Worm (Caenorhabditis elegans) whole organism, L1 larva: Measurements from ENCODE around the gene M03C11.3.

Experiments used
- C04F5.9 ChIP-seq: sonication (generic microtip); optimal IDR thresholded peaks from 2 replicates; lab custom pipeline; 2016; ENCODE audit warnings: missing genetic modification characterization, missing compliant biosample characterization
- C16A3.4 ChIP-seq: fragments of 150-350 bp; optimal IDR thresholded peaks from 2 replicates; lab custom pipeline; 2014; ENCODE audit warnings: missing biosample characterization, missing genetic modification characterization
- C34B4.2 ChIP-seq: sonication (generic microtip); optimal IDR thresholded peaks from 2 replicates; lab custom pipeline; 2017; ENCODE audit warnings: mild to moderate bottlenecking, missing genetic modification characterization, missing compliant biosample characterization
- F16B12.6 ChIP-seq: fragments of 150-350 bp; optimal IDR thresholded peaks from 2 replicates; lab custom pipeline; 2014; ENCODE audit warnings: missing biosample characterization, missing genetic modification characterization
- Y116A8C.19 ChIP-seq: sonication (generic microtip); optimal IDR thresholded peaks from 2 replicates; lab custom pipeline; 2016; ENCODE audit warnings: missing compliant biosample characterization, missing genetic modification characterization, borderline replicate concordance
- ama-1 ChIP-seq: fragments of 150-350 bp; optimal IDR thresholded peaks from 2 replicates; lab custom pipeline; 2014
- ceh-8 ChIP-seq: fragments of 200-800 bp; sonication (Bioruptor generic); optimal IDR thresholded peaks from 2 replicates; lab custom pipeline; 2018; ENCODE audit warnings: mild to moderate bottlenecking, missing genetic modification characterization, moderate library complexity, missing compliant biosample characterization
- ceh-82 ChIP-seq, 3 experiments: fragments of 150-350 bp in 1 of 3; sonication (generic microtip) in 2 of 3; optimal IDR thresholded peaks; 2 replicates each; lab custom pipeline; 2014 to 2017; ENCODE audit warnings: missing biosample characterization in 3 of 3, missing genetic modification characterization in 3 of 3
- ceh-88 ChIP-seq: fragments of 200-800 bp; sonication (Bioruptor generic); IDR thresholded peaks from 2 replicates; pipeline ENCODE4 v1.3.6; 2022; ENCODE audit warnings: missing genetic modification characterization, missing compliant biosample characterization
- ces-1 ChIP-seq: fragments of 150-350 bp; optimal IDR thresholded peaks from 2 replicates; lab custom pipeline; 2014; ENCODE audit warnings: missing biosample characterization, missing genetic modification reagents, missing genetic modification characterization
- dpl-1 ChIP-seq, 3 experiments: fragments of 150-350 bp in 2 of 3; sonication (generic microtip) in 1 of 3; optimal IDR thresholded peaks; 2 replicates each; lab custom pipeline; 2014 to 2017; ENCODE audit warnings: missing biosample characterization in 3 of 3, missing genetic modification characterization in 3 of 3, missing genetic modification reagents in 3 of 3
- dsc-1 ChIP-seq: sonication (generic microtip); optimal IDR thresholded peaks from 2 replicates; lab custom pipeline; 2016; ENCODE audit warnings: mild to moderate bottlenecking, missing genetic modification characterization, missing compliant biosample characterization
- efl-1 ChIP-seq, 4 experiments: fragments of 150-350 bp; optimal IDR thresholded peaks in 3 of 4; peaks in 1 of 4; 1 replicate in 1 of 4; 2 replicates in 3 of 4; lab custom pipeline; 2014; ENCODE audit warnings: missing biosample characterization in 2 of 4, missing genetic modification characterization in 2 of 4, missing genetic modification reagents in 2 of 4
- efl-3 ChIP-seq: fragments of 200-800 bp; sonication (Bioruptor generic); optimal IDR thresholded peaks from 2 replicates; lab custom pipeline; 2018; ENCODE audit warnings: mild to moderate bottlenecking, missing genetic modification characterization, missing compliant biosample characterization
- egl-27 ChIP-seq, 2 experiments: fragments of 150-350 bp in 1 of 2; sonication (generic microtip); optimal IDR thresholded peaks; 3 replicates each; lab custom pipeline; 2017 to 2018; ENCODE audit warnings: missing biosample characterization in 2 of 2, missing genetic modification characterization in 2 of 2, missing genetic modification reagents in 2 of 2
- elt-3 ChIP-seq, 6 experiments: fragments of 150-350 bp in 1 of 6; sonication (generic microtip); optimal IDR thresholded peaks; 2 replicates each; lab custom pipeline; 2017 to 2018; ENCODE audit warnings: missing biosample characterization in 6 of 6, missing genetic modification characterization in 6 of 6, inconsistent platforms in 1 of 6
- ets-5 ChIP-seq: fragments of 200-800 bp; sonication (Bioruptor generic); IDR thresholded peaks from 2 replicates; pipeline ENCODE4 v1.3.6; 2022; ENCODE audit warnings: missing genetic modification characterization, missing compliant biosample characterization
- fkh-4 ChIP-seq: sonication (generic microtip); optimal IDR thresholded peaks from 2 replicates; lab custom pipeline; 2016; ENCODE audit warnings: missing compliant biosample characterization, missing genetic modification characterization, borderline replicate concordance
- fkh-8 ChIP-seq: sonication (generic microtip); optimal IDR thresholded peaks from 2 replicates; lab custom pipeline; 2016; ENCODE audit warnings: mild to moderate bottlenecking, missing genetic modification characterization, missing compliant biosample characterization
- fos-1 ChIP-seq: fragments of 150-350 bp; optimal IDR thresholded peaks from 2 replicates; lab custom pipeline; 2014; ENCODE audit warnings: missing biosample characterization, missing genetic modification characterization
- grh-1 ChIP-seq: fragments of 200-800 bp; sonication (Bioruptor generic); IDR thresholded peaks from 2 replicates; pipeline ENCODE4 v1.3.6; 2022; ENCODE audit warnings: missing genetic modification reagents, missing genetic modification characterization, missing compliant biosample characterization
- hlh-17 ChIP-seq: fragments of 200-800 bp; sonication (Bioruptor generic); optimal IDR thresholded peaks from 2 replicates; lab custom pipeline; 2018; ENCODE audit warnings: missing genetic modification characterization, mild to moderate bottlenecking, missing compliant biosample characterization, moderate library complexity, borderline replicate concordance
- irx-1 ChIP-seq: sonication (generic microtip); optimal IDR thresholded peaks from 2 replicates; lab custom pipeline; 2016; ENCODE audit warnings: missing genetic modification characterization, missing compliant biosample characterization
- isw-1 ChIP-seq: fragments of 200-800 bp; sonication (Bioruptor generic); IDR thresholded peaks from 2 replicates; pipeline ENCODE4 v1.3.6; 2022; ENCODE audit warnings: missing genetic modification characterization, missing compliant biosample characterization
- lin-13 ChIP-seq: fragments of 150-350 bp; optimal IDR thresholded peaks from 2 replicates; lab custom pipeline; 2014; ENCODE audit warnings: missing biosample characterization, missing genetic modification reagents, missing genetic modification characterization
- lin-35 ChIP-seq, 2 experiments: fragments of 150-350 bp; optimal IDR thresholded peaks; 2 replicates each; lab custom pipeline; 2014; ENCODE audit warnings: missing biosample characterization in 2 of 2, missing genetic modification characterization in 2 of 2, missing genetic modification reagents in 2 of 2
- lin-39 ChIP-seq: fragments of 150-350 bp; optimal IDR thresholded peaks from 2 replicates; lab custom pipeline; 2014; ENCODE audit warnings: missing biosample characterization, missing genetic modification reagents, missing genetic modification characterization
- lir-3 ChIP-seq: sonication (generic microtip); optimal IDR thresholded peaks from 2 replicates; lab custom pipeline; 2016; ENCODE audit warnings: mild to moderate bottlenecking, missing genetic modification characterization, moderate library complexity, missing compliant biosample characterization; ENCODE audit not compliant: poor library complexity
- lsy-2 ChIP-seq, 2 experiments: fragments of 150-350 bp; optimal IDR thresholded peaks; 2 replicates each; lab custom pipeline; 2014; ENCODE audit warnings: missing biosample characterization in 2 of 2, missing genetic modification characterization in 2 of 2
- mdl-1 ChIP-seq, 2 experiments: fragments of 150-350 bp; optimal IDR thresholded peaks; 2 replicates each; lab custom pipeline; 2014 to 2017; ENCODE audit warnings: missing biosample characterization in 2 of 2, missing genetic modification characterization in 2 of 2, inconsistent platforms in 1 of 2
- mef-2 ChIP-seq: fragments of 150-350 bp; optimal IDR thresholded peaks from 2 replicates; lab custom pipeline; 2014; ENCODE audit warnings: missing biosample characterization, missing genetic modification characterization
- nhr-11 ChIP-seq: fragments of 150-350 bp; optimal IDR thresholded peaks from 2 replicates; lab custom pipeline; 2014; ENCODE audit warnings: missing biosample characterization, missing genetic modification characterization
- nhr-19 ChIP-seq: fragments of 200-800 bp; sonication (Bioruptor generic); conservative IDR thresholded peaks from 2 replicates; pipeline ENCODE4 v1.3.6; 2022; ENCODE audit warnings: missing genetic modification characterization, missing compliant biosample characterization
- nhr-20 ChIP-seq: sonication (generic microtip); optimal IDR thresholded peaks from 2 replicates; lab custom pipeline; 2016; ENCODE audit warnings: mild to moderate bottlenecking, missing genetic modification characterization, missing compliant biosample characterization
- nhr-47 ChIP-seq: sonication (generic microtip); optimal IDR thresholded peaks from 2 replicates; lab custom pipeline; 2016; ENCODE audit warnings: mild to moderate bottlenecking, missing genetic modification characterization, moderate library complexity, missing compliant biosample characterization
- nhr-71 ChIP-seq: sonication (generic microtip); optimal IDR thresholded peaks from 2 replicates; lab custom pipeline; 2016; ENCODE audit warnings: mild to moderate bottlenecking, missing genetic modification characterization, moderate library complexity, missing compliant biosample characterization
- pax-3 ChIP-seq: fragments of 200-800 bp; sonication (Bioruptor generic); optimal IDR thresholded peaks from 2 replicates; lab custom pipeline; 2018; ENCODE audit warnings: mild to moderate bottlenecking, missing genetic modification characterization, moderate library complexity, missing compliant biosample characterization
- rnt-1 ChIP-seq: sonication (generic microtip); optimal IDR thresholded peaks from 2 replicates; lab custom pipeline; 2016; ENCODE audit warnings: mild to moderate bottlenecking, missing genetic modification characterization, moderate library complexity, missing compliant biosample characterization
- skn-1 ChIP-seq: fragments of 150-350 bp; optimal IDR thresholded peaks from 2 replicates; lab custom pipeline; 2014; ENCODE audit warnings: missing biosample characterization, missing genetic modification characterization
- snu-23 ChIP-seq: sonication (generic microtip); optimal IDR thresholded peaks from 2 replicates; lab custom pipeline; 2016; ENCODE audit warnings: missing genetic modification characterization, missing compliant biosample characterization
- sox-4 ChIP-seq: sonication (generic microtip); optimal IDR thresholded peaks from 2 replicates; lab custom pipeline; 2016; ENCODE audit warnings: missing genetic modification characterization, missing compliant biosample characterization
- sup-37 ChIP-seq: fragments of 200-800 bp; sonication (Bioruptor generic); optimal IDR thresholded peaks from 2 replicates; lab custom pipeline; 2018; ENCODE audit warnings: mild to moderate bottlenecking, missing genetic modification characterization, missing compliant biosample characterization
- swsn-7 ChIP-seq: sonication (generic microtip); optimal IDR thresholded peaks from 2 replicates; lab custom pipeline; 2016; ENCODE audit warnings: missing genetic modification characterization, missing compliant biosample characterization
- xbp-1 ChIP-seq: sonication (generic microtip); optimal IDR thresholded peaks from 2 replicates; lab custom pipeline; 2016; ENCODE audit warnings: missing genetic modification characterization, missing compliant biosample characterization
- ztf-11 ChIP-seq, 2 experiments: sonication (generic microtip); optimal IDR thresholded peaks; 2 replicates each; lab custom pipeline; 2016 to 2017; ENCODE audit warnings: missing genetic modification characterization in 2 of 2, missing biosample characterization in 1 of 2, missing compliant biosample characterization in 1 of 2

M03C11.3 gene

ce11 chrIII:10421680-10422079, 16.8 kb downstream of the M03C11.3 start:
- TF ChIP-seq mef-2 (no peak), ceh-82 (tag; optimal IDR thresholded peaks at IDR 0.05; lab: Kevin White, UChicago) (no peak), efl-3 (GFP tag; lab: Kevin White, UChicago) (no peak), fkh-4 (tag; lab: Kevin White, UChicago) (no peak), C34B4.2 (no peak), ceh-8 (GFP tag; lab: Kevin White, UChicago) (no peak), ces-1 (no peak), lin-39 (no peak), grh-1 (GFP tag; lab: Robert Waterston, UW) (no peak)

- TF ChIP-seq ceh-8 (GFP tag; lab: Kevin White, UChicago) (no peak), egl-27 (tag; optimal IDR thresholded peaks at IDR 0.05; lab: Kevin White, UChicago) (no peak), ets-5 (GFP tag; lab: Robert Waterston, UW) (no peak)
- TF ChIP-seq, all 84 proteins: peak for 0
These were observed 19.0 kb downstream of the M03C11.3 start, which contains the start of gene M03C11.6 for ce11 chrIII:10423906-10424305. Gene M03C11.6 (minus strand): TSS chrIII:10424006.

ce11 chrIII:10427882-10428281, 23.0 kb downstream of the M03C11.3 start, which contains the start of gene prp-3:
Gene prp-3 (minus strand): TSS chrIII:10427982.
- TF ChIP-seq nhr-71: no peak
- no peak for TF ChIP-seq nhr-19 (GFP tag; lab: Robert Waterston, UW)
- no peak for TF ChIP-seq lir-3 (tag; lab: Kevin White, UChicago)
- no peak for TF ChIP-seq C16A3.4 (tag; lab: Kevin White, UChicago)
- no peak for TF ChIP-seq fos-1 (tag; lab: Kevin White, UChicago)
- TF ChIP-seq ama-1: no peak
- TF ChIP-seq mef-2: no peak
- TF ChIP-seq lin-13: no peak
- no peak for TF ChIP-seq Y116A8C.19 (tag; lab: Kevin White, UChicago)
- TF ChIP-seq sup-37 (GFP tag; lab: Kevin White, UChicago): no peak

- TF ChIP-seq isw-1 (GFP tag; lab: Robert Waterston, UW) (peak; percentile 8; the same call in 1 of the 2 replicates), lir-3 (tag; lab: Kevin White, UChicago) (no peak), ceh-88 (GFP tag; lab: Robert Waterston, UW) (no peak), efl-1 (optimal IDR thresholded peaks at IDR 0.05; lab: Kevin White, UChicago) (peak; percentile 6 to 36), efl-1 (GFP tag; optimal IDR thresholded peaks at IDR 0.05 in 1 of 2; lab: Kevin White, UChicago) (peak; percentile 26 to 93), swsn-7 (peak; percentile 55), nhr-47 (tag; lab: Kevin White, UChicago) (peak; percentile 70), nhr-19 (GFP tag; lab: Robert Waterston, UW) (peak; percentile 44), dpl-1 (GFP tag; optimal IDR thresholded peaks at IDR 0.05; lab: Kevin White, UChicago) (peak in 1 of 3 experiments; percentile 19), mef-2 (no peak), ztf-11 (tag; optimal IDR thresholded peaks at IDR 0.05; lab: Kevin White, UChicago) (no peak), mdl-1 (tag; optimal IDR thresholded peaks at IDR 0.05; lab: Kevin White, UChicago) (peak in 1 of 2 experiments; percentile 21), grh-1 (GFP tag; lab: Robert Waterston, UW) (no peak), nhr-20 (peak; percentile 22), sox-4 (tag; lab: Kevin White, UChicago) (peak; percentile 11), hlh-17 (no peak), pax-3 (peak; percentile 39), nhr-11 (no peak), lin-13 (peak; percentile 2), dsc-1 (tag; lab: Kevin White, UChicago) (peak; percentile 45), C04F5.9 (no peak), ceh-82 (tag; optimal IDR thresholded peaks at IDR 0.05; lab: Kevin White, UChicago) (peak in 2 of 3 experiments; percentile 13 to 22), xbp-1 (tag; lab: Kevin White, UChicago) (no peak), fkh-8 (tag; lab: Kevin White, UChicago) (peak; percentile 83), F16B12.6 (tag; lab: Kevin White, UChicago) (peak; percentile 17), rnt-1 (tag; lab: Kevin White, UChicago) (peak; percentile 78), irx-1 (tag; lab: Kevin White, UChicago) (peak; percentile 15), elt-3 (tag; optimal IDR thresholded peaks at IDR 0.05; lab: Kevin White, UChicago) (no peak), nhr-71 (peak; percentile 64), skn-1 (tag; lab: Kevin White, UChicago) (no peak), lin-35 (GFP tag; optimal IDR thresholded peaks at IDR 0.05; lab: Kevin White, UChicago) (peak in 1 of 2 experiments; percentile 2), lsy-2 (tag; optimal IDR thresholded peaks at IDR 0.05; lab: Kevin White, UChicago) (peak; percentile 7 to 55), snu-23 (peak; percentile 34)
These were observed 27.2 kb downstream of the M03C11.3 start for ce11 chrIII:10432104-10432503.
